Worm (Caenorhabditis elegans) whole organism, mixed stage, embryonic: ENCODE measurements around the gene F54B11.11.
A peak's percentile ranks its signal among the peaks of the same experiment; 100 is the strongest.

Experiments
- bed-3 ChIP-seq: fragments of 200-800 bp; sonication (Bioruptor generic); optimal IDR thresholded peaks from 3 replicates; lab custom pipeline; 2018; ENCODE audit warnings: mild to moderate bottlenecking, missing genetic modification characterization, moderate library complexity, missing compliant biosample characterization
- blmp-1 ChIP-seq: fragments of 150-350 bp; optimal IDR thresholded peaks from 2 replicates; lab custom pipeline; 2014; ENCODE audit warnings: missing biosample characterization, missing genetic modification characterization
- ceh-39 ChIP-seq: fragments of 150-350 bp; optimal IDR thresholded peaks from 2 replicates; lab custom pipeline; 2014; ENCODE audit warnings: missing biosample characterization, missing genetic modification characterization
- ceh-43 ChIP-seq: fragments of 200-800 bp; sonication (Bioruptor generic); optimal IDR thresholded peaks from 2 replicates; lab custom pipeline; 2018; ENCODE audit warnings: mild to moderate bottlenecking, missing genetic modification characterization, moderate library complexity, missing compliant biosample characterization
- ceh-83 ChIP-seq: fragments of 200-800 bp; sonication (Bioruptor generic); optimal IDR thresholded peaks from 2 replicates; lab custom pipeline; 2018; ENCODE audit warnings: mild to moderate bottlenecking, missing genetic modification characterization, missing compliant biosample characterization
- ces-1 ChIP-seq: fragments of 150-350 bp; optimal IDR thresholded peaks from 2 replicates; lab custom pipeline; 2014; ENCODE audit warnings: missing biosample characterization, missing genetic modification reagents, missing genetic modification characterization
- drap-1 ChIP-seq: fragments of 200-800 bp; sonication (Bioruptor generic); optimal IDR thresholded peaks from 3 replicates; lab custom pipeline; 2018; ENCODE audit warnings: mild to moderate bottlenecking, missing genetic modification characterization, missing compliant biosample characterization
- elt-1 ChIP-seq: sonication (generic microtip); optimal IDR thresholded peaks from 2 replicates; lab custom pipeline; 2017; ENCODE audit warnings: missing genetic modification characterization, mild to moderate bottlenecking, missing compliant biosample characterization, antibody characterized with exemption, moderate library complexity, borderline replicate concordance; ENCODE audit not compliant: insufficient read depth
- elt-3 ChIP-seq: fragments of 150-350 bp; optimal IDR thresholded peaks from 2 replicates; lab custom pipeline; 2014; ENCODE audit warnings: missing biosample characterization, missing genetic modification characterization
- flh-1 ChIP-seq: fragments of 200-800 bp; sonication (Bioruptor generic); optimal IDR thresholded peaks from 2 replicates; lab custom pipeline; 2018; ENCODE audit warnings: mild to moderate bottlenecking, missing genetic modification characterization, moderate library complexity, missing compliant biosample characterization
- hlh-1 ChIP-seq: fragments of 150-350 bp; optimal IDR thresholded peaks from 2 replicates; lab custom pipeline; 2014; ENCODE audit warnings: missing biosample characterization, missing genetic modification reagents, missing genetic modification characterization
- lin-13 ChIP-seq: fragments of 150-350 bp; optimal IDR thresholded peaks from 2 replicates; lab custom pipeline; 2014; ENCODE audit warnings: missing biosample characterization, missing genetic modification characterization
- lin-32 ChIP-seq: fragments of 200-800 bp; sonication (Bioruptor generic); optimal IDR thresholded peaks from 2 replicates; lab custom pipeline; 2018; ENCODE audit warnings: mild to moderate bottlenecking, missing genetic modification characterization, missing compliant biosample characterization
- nhr-12 ChIP-seq: fragments of 150-350 bp; optimal IDR thresholded peaks from 2 replicates; lab custom pipeline; 2014; ENCODE audit warnings: missing biosample characterization, missing genetic modification characterization
- nhr-76 ChIP-seq: sonication (generic microtip); optimal IDR thresholded peaks from 2 replicates; lab custom pipeline; 2017; ENCODE audit warnings: missing biosample characterization, missing genetic modification characterization
- pha-4 ChIP-seq: fragments of 150-350 bp; optimal IDR thresholded peaks from 2 replicates; lab custom pipeline; 2018; ENCODE audit warnings: missing biosample characterization, missing genetic modification reagents, missing genetic modification characterization
- snpc-4 ChIP-seq: fragments of 150-350 bp; optimal IDR thresholded peaks from 2 replicates; lab custom pipeline; 2014; ENCODE audit warnings: missing biosample characterization, missing genetic modification characterization
- sptf-1 ChIP-seq: sonication (generic microtip); optimal IDR thresholded peaks from 2 replicates; lab custom pipeline; 2017; ENCODE audit warnings: mild to moderate bottlenecking, missing genetic modification characterization, moderate library complexity, missing compliant biosample characterization
- tbx-8 ChIP-seq: fragments of 200-800 bp; sonication (Bioruptor generic); optimal IDR thresholded peaks from 2 replicates; lab custom pipeline; 2018; ENCODE audit warnings: mild to moderate bottlenecking, missing genetic modification characterization, moderate library complexity, missing compliant biosample characterization
- unc-120 ChIP-seq: sonication (generic microtip); optimal IDR thresholded peaks from 2 replicates; lab custom pipeline; 2017; ENCODE audit warnings: missing genetic modification characterization, missing compliant biosample characterization; ENCODE audit not compliant: poor library complexity, severe bottlenecking
- zip-8 ChIP-seq: fragments of 150-350 bp; optimal IDR thresholded peaks from 2 replicates; lab custom pipeline; 2014; ENCODE audit warnings: missing biosample characterization, missing genetic modification characterization
- ztf-11 ChIP-seq: fragments of 150-350 bp; optimal IDR thresholded peaks from 2 replicates; lab custom pipeline; 2014; ENCODE audit warnings: missing biosample characterization, missing genetic modification characterization

F54B11.11 gene

ce11 chrX:13603826-13604225 lies 25.2 kb downstream of the F54B11.11 start, which contains the start of gene F54B11.8:
F54B11.8 (minus strand) TSS chrX:13603926.
- TF ChIP-seq blmp-1 (tag; lab: Kevin White, UChicago) (no peak), hlh-1 (tag; lab: Kevin White, UChicago) (no peak), ces-1 (GFP tag; lab: Kevin White, UChicago) (no peak)

DNA sequence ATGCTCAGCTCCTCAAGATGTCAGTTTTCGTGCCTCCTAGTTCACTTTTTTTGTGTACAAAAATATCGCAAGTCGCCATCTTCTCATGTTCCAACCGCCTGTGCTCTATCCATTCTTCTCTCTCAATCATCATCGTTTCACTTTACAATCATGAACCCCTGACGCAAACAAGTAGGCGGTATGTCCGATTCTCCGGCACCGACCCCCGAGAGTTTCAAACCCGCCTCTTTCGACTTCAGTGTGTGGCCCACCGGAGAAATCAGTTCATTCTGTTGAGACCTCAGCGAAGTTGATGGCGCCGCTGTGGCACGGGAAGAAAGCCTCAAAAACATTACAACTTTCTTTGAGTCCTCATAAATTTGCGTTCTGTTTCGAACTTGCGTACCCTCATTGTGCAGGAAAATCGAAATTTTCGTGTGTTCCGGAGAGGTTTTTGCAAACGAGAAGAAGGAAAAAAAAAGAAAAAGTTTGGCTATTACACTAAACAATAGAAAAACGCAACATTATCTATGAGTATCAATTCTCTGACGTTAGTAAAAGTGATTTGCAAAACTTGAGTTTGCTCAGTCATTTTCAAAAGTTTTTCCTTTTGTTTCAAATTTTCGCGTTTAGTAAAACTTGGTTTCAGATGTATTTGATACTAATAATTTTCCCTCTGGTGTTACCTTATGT lies 26.5 kb downstream of the F54B11.11 start, which contains the start of gene F54B11.9:
TSS of gene F54B11.9 (plus strand) at position 622 of the 672 bp plus-strand sequence.
- TF ChIP-seq hlh-1 (tag; lab: Kevin White, UChicago) (peak; percentile 27), elt-1 (tag; lab: Kevin White, UChicago) (no peak)

DNA sequence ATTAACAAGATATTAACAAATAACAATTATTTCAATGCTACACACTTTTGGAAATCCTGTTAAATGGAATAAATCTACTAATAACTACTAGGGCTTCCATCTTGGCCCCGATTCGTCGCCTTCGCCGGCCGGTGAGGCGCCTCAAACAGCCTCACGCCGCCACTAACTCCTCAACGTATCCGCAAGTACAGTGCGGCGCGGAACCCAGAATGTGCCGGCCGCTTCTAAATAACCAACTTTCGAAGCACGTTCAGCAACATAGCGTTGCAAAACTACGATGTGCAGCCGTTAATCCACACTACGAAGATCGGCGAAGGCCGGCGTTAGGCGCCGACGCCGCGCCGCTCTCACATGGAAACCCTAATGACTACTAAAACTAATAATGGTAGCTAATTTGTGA lies 27.3 kb downstream of the F54B11.11 start:
- TF ChIP-seq blmp-1 (tag; lab: Kevin White, UChicago) (no peak), sptf-1 (tag; lab: Kevin White, UChicago) (no peak), nhr-76 (tag; lab: Kevin White, UChicago) (no peak), elt-1 (tag; lab: Kevin White, UChicago) (no peak)

- TF ChIP-seq nhr-12 (tag; lab: Kevin White, UChicago) (no peak), ces-1 (GFP tag; lab: Kevin White, UChicago) (peak; percentile 48), elt-3 (tag; lab: Kevin White, UChicago) (no peak)
Observed at ce11 chrX:13610040-13610439, 31.5 kb downstream of the F54B11.11 start.

- TF ChIP-seq ces-1 (GFP tag; lab: Kevin White, UChicago) = peak; percentile 35
- no peak for TF ChIP-seq ceh-83 (GFP tag; lab: Kevin White, UChicago)
- no peak for TF ChIP-seq lin-13 (tag; lab: Kevin White, UChicago)
Observed at ce11 chrX:13615181-13615580, 36.6 kb downstream of the F54B11.11 start.

- TF ChIP-seq bed-3 (GFP tag; lab: Kevin White, UChicago) = no peak
- TF ChIP-seq unc-120 (tag; lab: Kevin White, UChicago) = no peak
Observed at ce11 chrX:13618574-13618973, 40.0 kb downstream of the F54B11.11 start, which contains the start of gene nlp-53. nlp-53 (plus strand) TSS chrX:13618874.

- TF ChIP-seq ceh-39 = no peak
- no peak for TF ChIP-seq ceh-43 (GFP tag; lab: Kevin White, UChicago)
- TF ChIP-seq lin-32 (GFP tag; lab: Kevin White, UChicago) = no peak
- no peak for TF ChIP-seq snpc-4 (tag; lab: Kevin White, UChicago)
- no peak for TF ChIP-seq tbx-8
- no peak for TF ChIP-seq nhr-12 (tag; lab: Kevin White, UChicago)
- no peak for TF ChIP-seq unc-120 (tag; lab: Kevin White, UChicago)
- no peak for TF ChIP-seq flh-1
- TF ChIP-seq ztf-11 (tag; lab: Kevin White, UChicago) = no peak
- no peak for TF ChIP-seq zip-8 (tag; lab: Kevin White, UChicago)
- TF ChIP-seq drap-1 (GFP tag; lab: Kevin White, UChicago) = no peak
- TF ChIP-seq hlh-1 (tag; lab: Kevin White, UChicago) = no peak
- TF ChIP-seq pha-4 (tag; lab: Kevin White, UChicago) = no peak
Observed at ce11 chrX:13621628-13622027, 43.0 kb downstream of the F54B11.11 start, which contains the start of gene Y12A6A.1. Y12A6A.1 (minus strand) TSS chrX:13621728.
